Worm (Caenorhabditis elegans): ENCODE measurements around the gene srd-64.

ce11 chrIII:1676588-1676987 is 18.3 kb downstream of the srd-64 start, which contains the start of gene Y22D7AR.6:
- no peak for TF ChIP-seq lsy-2 (tag; optimal IDR thresholded peaks at IDR 0.05)
- no peak for TF ChIP-seq snpc-4 (tag; optimal IDR thresholded peaks at IDR 0.05)
- TF ChIP-seq ztf-11 (tag; optimal IDR thresholded peaks at IDR 0.05): no peak
- TF ChIP-seq nhr-11 (tag; optimal IDR thresholded peaks at IDR 0.05): no peak
- TF ChIP-seq unc-39 (tag; optimal IDR thresholded peaks at IDR 0.05): no peak
- no peak for TF ChIP-seq crh-2 (tag; optimal IDR thresholded peaks at IDR 0.05)
- TF ChIP-seq unc-62 (GFP tag; optimal IDR thresholded peaks at IDR 0.05): no peak
- TF ChIP-seq fos-1 (tag; optimal IDR thresholded peaks at IDR 0.05): no peak
- TF ChIP-seq lin-11 (tag; optimal IDR thresholded peaks at IDR 0.05): no peak
- TF ChIP-seq zag-1 (tag; optimal IDR thresholded peaks at IDR 0.05): no peak
- no peak for TF ChIP-seq nhr-77 (tag; optimal IDR thresholded peaks at IDR 0.05)
